Worm (Caenorhabditis elegans) whole organism, late embryonic: ENCODE data around the gene clec-161.
A peak's percentile ranks its signal among the peaks of the same experiment; 100 is the strongest.

Experiments used
- C38D4.7 ChIP-seq: fragments of 200-800 bp; sonication (Bioruptor generic); optimal IDR thresholded peaks from 2 replicates; lab custom pipeline; 2018; ENCODE audit warnings: mild to moderate bottlenecking, missing genetic modification characterization, moderate library complexity, missing compliant biosample characterization
- F13H6.1 ChIP-seq: sonication (generic microtip); optimal IDR thresholded peaks from 2 replicates; lab custom pipeline; 2016; ENCODE audit warnings: missing genetic modification characterization, missing compliant biosample characterization
- K09A11.1 ChIP-seq: sonication (generic microtip); optimal IDR thresholded peaks from 2 replicates; lab custom pipeline; 2017; ENCODE audit warnings: antibody characterized with exemption, mild to moderate bottlenecking, missing genetic modification characterization, missing compliant biosample characterization; ENCODE audit not compliant: insufficient read depth
- ceh-14 ChIP-seq: sonication (generic microtip); optimal IDR thresholded peaks from 2 replicates; lab custom pipeline; 2016; ENCODE audit warnings: missing genotype, missing genetic modification characterization, missing compliant biosample characterization
- ceh-18 ChIP-seq: sonication (generic microtip); optimal IDR thresholded peaks from 2 replicates; lab custom pipeline; 2016; ENCODE audit warnings: missing genetic modification characterization, missing compliant biosample characterization
- ceh-19 ChIP-seq: fragments of 200-800 bp; sonication (Bioruptor generic); optimal IDR thresholded peaks from 2 replicates; lab custom pipeline; 2018; ENCODE audit warnings: mild to moderate bottlenecking, missing genetic modification characterization, missing compliant biosample characterization
- ceh-31 ChIP-seq: sonication (generic microtip); optimal IDR thresholded peaks from 2 replicates; lab custom pipeline; 2016; ENCODE audit warnings: missing genetic modification characterization, missing compliant biosample characterization
- ceh-34 ChIP-seq: sonication (generic microtip); optimal IDR thresholded peaks from 2 replicates; lab custom pipeline; 2016; ENCODE audit warnings: mild to moderate bottlenecking, missing genetic modification characterization, missing compliant biosample characterization
- ceh-45 ChIP-seq: fragments of 200-800 bp; sonication (Bioruptor generic); IDR thresholded peaks from 2 replicates; pipeline ENCODE4 v1.3.6; 2022; ENCODE audit warnings: missing genetic modification reagents, missing genetic modification characterization, missing compliant biosample characterization
- ceh-48 ChIP-seq: sonication (generic microtip); optimal IDR thresholded peaks from 2 replicates; lab custom pipeline; 2016; ENCODE audit warnings: missing genetic modification characterization, inconsistent platforms, missing compliant biosample characterization
- ceh-6 ChIP-seq: fragments of 200-800 bp; sonication (Bioruptor generic); optimal IDR thresholded peaks from 2 replicates; lab custom pipeline; 2018; ENCODE audit warnings: mild to moderate bottlenecking, missing genetic modification characterization, missing compliant biosample characterization
- ceh-9 ChIP-seq: sonication (generic microtip); optimal IDR thresholded peaks from 2 replicates; lab custom pipeline; 2016; ENCODE audit warnings: mild to moderate bottlenecking, missing genetic modification characterization, inconsistent platforms, missing compliant biosample characterization
- che-1 ChIP-seq: sonication (generic microtip); optimal IDR thresholded peaks from 2 replicates; lab custom pipeline; 2016; ENCODE audit warnings: mild to moderate bottlenecking, missing genetic modification characterization, missing compliant biosample characterization
- dve-1 ChIP-seq: sonication (generic microtip); optimal IDR thresholded peaks from 2 replicates; lab custom pipeline; 2017; ENCODE audit warnings: antibody characterized with exemption, mild to moderate bottlenecking, missing genetic modification characterization, missing compliant biosample characterization
- elt-2 ChIP-seq: sonication (generic microtip); optimal IDR thresholded peaks from 2 replicates; lab custom pipeline; 2016; ENCODE audit warnings: missing genetic modification reagents, missing genetic modification characterization, missing compliant biosample characterization
- ets-4 ChIP-seq: sonication (generic microtip); optimal IDR thresholded peaks from 2 replicates; lab custom pipeline; 2016; ENCODE audit warnings: missing genetic modification characterization, missing compliant biosample characterization
- eyg-1 ChIP-seq: sonication (generic microtip); optimal IDR thresholded peaks from 2 replicates; lab custom pipeline; 2016; ENCODE audit warnings: missing genotype, missing genetic modification characterization, missing compliant biosample characterization
- fkh-10 ChIP-seq: fragments of 150-350 bp; optimal IDR thresholded peaks from 2 replicates; lab custom pipeline; 2014; ENCODE audit warnings: missing biosample characterization, missing genetic modification reagents, missing genetic modification characterization
- hlh-30 ChIP-seq: sonication (generic microtip); optimal IDR thresholded peaks from 2 replicates; lab custom pipeline; 2017; ENCODE audit warnings: antibody characterized with exemption, missing genetic modification characterization, missing compliant biosample characterization; ENCODE audit not compliant: insufficient read depth
- hlh-8 ChIP-seq: sonication (generic microtip); optimal IDR thresholded peaks from 2 replicates; lab custom pipeline; 2016; ENCODE audit warnings: missing genotype, missing genetic modification characterization, missing compliant biosample characterization
- nfya-1 ChIP-seq: sonication (generic microtip); optimal IDR thresholded peaks from 2 replicates; lab custom pipeline; 2017; ENCODE audit warnings: missing genetic modification characterization, mild to moderate bottlenecking, missing compliant biosample characterization, antibody characterized with exemption, moderate library complexity
- npax-4 ChIP-seq: sonication (generic microtip); optimal IDR thresholded peaks from 2 replicates; lab custom pipeline; 2016; ENCODE audit warnings: missing genetic modification characterization, missing compliant biosample characterization
- pat-9 ChIP-seq: fragments of 200-800 bp; sonication (Bioruptor generic); optimal IDR thresholded peaks from 2 replicates; lab custom pipeline; 2018; ENCODE audit warnings: mild to moderate bottlenecking, missing genetic modification characterization, moderate library complexity, missing compliant biosample characterization
- pha-4 ChIP-seq: fragments of 150-350 bp; optimal IDR thresholded peaks from 2 replicates; lab custom pipeline; 2018; ENCODE audit warnings: missing biosample characterization, missing genetic modification reagents, missing genetic modification characterization
- pqm-1 ChIP-seq: sonication (generic microtip); optimal IDR thresholded peaks from 2 replicates; lab custom pipeline; 2016; ENCODE audit warnings: missing genetic modification characterization, missing compliant biosample characterization
- pros-1 ChIP-seq: fragments of 150-350 bp; optimal IDR thresholded peaks from 2 replicates; lab custom pipeline; 2014; ENCODE audit warnings: missing biosample characterization, missing genetic modification reagents, missing genetic modification characterization
- ref-2 ChIP-seq: sonication (generic microtip); optimal IDR thresholded peaks from 2 replicates; lab custom pipeline; 2016; ENCODE audit warnings: missing genetic modification characterization, missing compliant biosample characterization
- rnt-1 ChIP-seq: sonication (generic microtip); optimal IDR thresholded peaks from 2 replicates; lab custom pipeline; 2016; ENCODE audit warnings: missing genetic modification characterization, missing compliant biosample characterization
- sdc-2 ChIP-seq: sonication (generic microtip); optimal IDR thresholded peaks from 2 replicates; lab custom pipeline; 2016; ENCODE audit warnings: missing genotype, missing genetic modification characterization, missing compliant biosample characterization
- sox-2 ChIP-seq: fragments of 200-800 bp; sonication (Bioruptor generic); IDR thresholded peaks from 2 replicates; pipeline ENCODE4 v1.3.6; 2022; ENCODE audit warnings: missing genetic modification reagents, missing genetic modification characterization, missing compliant biosample characterization
- sox-4 ChIP-seq: sonication (generic microtip); optimal IDR thresholded peaks from 2 replicates; lab custom pipeline; 2017; ENCODE audit warnings: mild to moderate bottlenecking, missing genetic modification characterization, inconsistent platforms, missing compliant biosample characterization
- syd-9 ChIP-seq: sonication (generic microtip); optimal IDR thresholded peaks from 2 replicates; lab custom pipeline; 2016; ENCODE audit warnings: mild to moderate bottlenecking, missing genetic modification characterization, moderate library complexity, missing compliant biosample characterization
- tbx-2 ChIP-seq: sonication (generic microtip); optimal IDR thresholded peaks from 2 replicates; lab custom pipeline; 2016; ENCODE audit warnings: missing genetic modification characterization, missing compliant biosample characterization
- unc-42 ChIP-seq: sonication (generic microtip); optimal IDR thresholded peaks from 2 replicates; lab custom pipeline; 2016; ENCODE audit warnings: missing genotype, missing genetic modification characterization, missing compliant biosample characterization
- unc-55 ChIP-seq: sonication (generic microtip); optimal IDR thresholded peaks from 2 replicates; lab custom pipeline; 2017; ENCODE audit warnings: missing biosample characterization, missing genetic modification reagents, missing genetic modification characterization
- zip-5 ChIP-seq: sonication (generic microtip); optimal IDR thresholded peaks from 2 replicates; lab custom pipeline; 2016; ENCODE audit warnings: missing genetic modification characterization, missing compliant biosample characterization

Gene clec-161

DNA sequence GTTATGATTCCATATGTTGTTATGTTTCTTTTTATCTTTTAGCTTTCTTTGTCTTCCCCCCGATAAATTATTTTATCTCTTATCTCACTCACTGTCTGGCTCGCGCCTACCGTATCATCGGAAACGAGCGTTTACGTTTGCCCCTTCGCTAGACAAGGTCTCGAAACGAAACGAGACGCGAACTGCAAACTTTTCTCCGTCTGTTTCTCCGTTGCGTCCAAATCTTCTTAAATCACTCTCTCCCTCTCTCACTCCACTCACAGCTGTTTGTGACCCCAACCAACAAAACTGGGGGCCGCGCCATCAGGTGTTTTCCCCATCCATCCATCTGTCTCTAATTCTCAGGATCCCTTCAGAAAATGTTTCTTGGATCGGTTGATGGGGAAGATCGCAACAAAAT is 11.6 kb upstream of the clec-161 start:
- no peak for TF ChIP-seq hlh-30
- TF ChIP-seq F13H6.1 (tag; lab: Kevin White, UChicago), result no peak
- TF ChIP-seq ceh-18, result peak; percentile 7

DNA sequence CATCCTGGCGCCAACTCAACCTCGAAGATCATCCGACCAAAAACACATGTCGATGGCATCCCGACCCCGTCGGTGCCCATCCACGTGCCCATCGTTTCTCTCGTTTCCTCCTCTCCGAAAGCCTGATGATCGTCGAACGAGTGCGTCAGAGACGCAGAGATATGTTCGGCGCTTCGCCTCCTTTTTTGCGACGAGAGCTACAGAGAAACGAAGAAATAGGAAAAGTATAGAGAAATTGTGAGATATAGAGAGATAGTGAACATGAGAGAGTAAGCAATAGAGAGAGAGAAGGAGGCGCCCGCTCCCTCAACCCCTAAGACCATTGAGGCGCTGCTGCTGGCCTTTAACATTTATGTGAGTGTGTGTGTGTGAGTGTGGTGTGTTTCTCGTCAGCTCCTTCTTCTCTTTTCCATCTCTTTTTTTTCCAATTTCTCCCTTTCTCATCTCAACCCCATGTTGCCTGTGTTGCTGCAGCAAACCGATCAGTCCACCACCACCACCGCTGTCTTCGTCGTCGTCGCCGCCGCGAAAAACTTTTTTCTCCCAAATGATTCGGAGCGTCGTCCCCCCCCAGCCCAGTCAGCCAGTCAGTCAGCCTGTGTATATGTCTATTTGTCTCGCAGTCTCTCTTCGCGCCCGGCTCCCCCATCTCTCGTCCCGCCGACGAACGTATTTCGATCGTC is 10.7 kb upstream of the clec-161 start, which contains the start of gene hlh-11:
TSS of gene hlh-11 (plus strand) at position 633 of the 683 bp plus-strand sequence.
- TF ChIP-seq dve-1 (tag; lab: Kevin White, UChicago) (peak; percentile 12), ceh-6 (peak; percentile 23), tbx-2 (tag; lab: Kevin White, UChicago) (peak; percentile 58), ceh-18 (peak; percentile 96), elt-2 (no peak), ets-4 (tag; lab: Kevin White, UChicago) (peak; percentile 41), F13H6.1 (tag; lab: Kevin White, UChicago) (peak; percentile 71), ceh-14 (tag; lab: Kevin White, UChicago) (peak; percentile 26), pat-9 (peak; percentile 35), ceh-9 (tag; lab: Kevin White, UChicago) (no peak), unc-42 (tag; lab: Kevin White, UChicago) (peak; percentile 59), ceh-31 (tag; lab: Kevin White, UChicago) (peak; percentile 62), syd-9 (tag; lab: Kevin White, UChicago) (peak; percentile 3), unc-55 (peak; percentile 41), K09A11.1 (tag; lab: Kevin White, UChicago) (peak; percentile 17), rnt-1 (tag; lab: Kevin White, UChicago) (peak; percentile 57), nfya-1 (tag; lab: Kevin White, UChicago) (peak; percentile 77), fkh-10 (GFP tag; lab: Kevin White, UChicago) (no peak), ref-2 (tag; lab: Kevin White, UChicago) (no peak), pqm-1 (tag; lab: Kevin White, UChicago) (no peak), sox-4 (tag; lab: Kevin White, UChicago) (peak; percentile 30), ceh-48 (tag; lab: Kevin White, UChicago) (no peak), sdc-2 (no peak), ceh-34 (tag; lab: Kevin White, UChicago) (peak; percentile 59), hlh-8 (tag; lab: Kevin White, UChicago) (peak; percentile 59), hlh-30 (peak; percentile 76), che-1 (tag; lab: Kevin White, UChicago) (no peak)

DNA sequence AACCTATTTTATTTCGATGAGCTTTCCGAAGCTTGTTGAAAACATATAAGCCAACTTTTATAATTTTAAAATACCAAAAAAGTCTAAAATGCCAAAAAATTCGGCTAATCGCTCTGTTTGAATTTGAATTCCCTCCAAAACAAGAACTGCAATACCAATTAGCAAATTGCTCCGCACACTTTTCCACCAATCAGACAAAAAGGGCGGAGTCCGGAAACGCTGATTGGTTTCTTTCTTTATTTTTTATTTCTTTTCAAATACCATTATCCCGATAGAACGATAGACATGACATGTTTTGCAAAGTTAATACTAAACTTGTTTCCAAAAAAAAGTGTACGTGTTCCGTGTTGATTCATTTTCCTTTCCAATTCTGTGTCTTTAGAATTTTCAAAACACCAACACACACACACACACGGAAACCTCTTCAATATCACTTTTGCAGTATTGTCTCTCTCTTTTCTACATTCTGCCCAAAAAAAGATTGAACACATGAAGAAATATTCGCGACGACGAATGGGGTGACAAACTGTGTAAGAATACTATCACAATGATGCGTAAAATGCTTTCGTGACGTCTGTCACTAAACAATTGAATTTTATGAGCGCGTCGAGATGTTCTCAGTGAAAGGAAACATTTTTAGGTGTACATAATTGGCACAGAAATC is 9.2 kb upstream of the clec-161 start:
- TF ChIP-seq ceh-19 (GFP tag; lab: Kevin White, UChicago), result no peak
- TF ChIP-seq nfya-1 (tag; lab: Kevin White, UChicago), result peak; percentile 52
- no peak for TF ChIP-seq syd-9 (tag; lab: Kevin White, UChicago)
- TF ChIP-seq ceh-14 (tag; lab: Kevin White, UChicago), result no peak
- TF ChIP-seq ref-2 (tag; lab: Kevin White, UChicago), result no peak
- TF ChIP-seq ceh-45, result no peak
- no peak for TF ChIP-seq eyg-1 (tag; lab: Kevin White, UChicago)
- no peak for TF ChIP-seq npax-4 (tag; lab: Kevin White, UChicago)
- TF ChIP-seq sox-2, result no peak

DNA sequence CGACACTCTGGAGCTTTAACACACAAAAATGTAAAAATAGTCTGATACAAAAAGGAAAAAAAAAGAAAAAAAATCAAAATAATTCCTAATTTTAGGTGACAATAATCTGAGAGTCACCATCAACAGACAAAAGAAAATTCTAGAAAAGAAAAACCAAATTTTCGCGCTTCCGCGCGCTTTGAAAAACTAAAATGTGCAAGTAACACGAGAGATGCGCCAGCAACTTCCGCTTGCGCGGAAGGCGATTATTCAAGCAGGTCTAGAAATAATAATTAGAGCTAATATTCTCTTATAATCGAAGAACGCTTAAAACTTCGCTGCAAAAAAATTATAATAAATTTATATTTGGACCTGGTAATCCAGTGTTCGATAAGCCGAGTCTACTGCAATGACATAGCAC is 8.4 kb upstream of the clec-161 start:
- no peak for TF ChIP-seq unc-55
- TF ChIP-seq pha-4 (tag; lab: Kevin White, UChicago), result no peak
- no peak for TF ChIP-seq pros-1 (tag; lab: Kevin White, UChicago)
- TF ChIP-seq C38D4.7 (GFP tag; lab: Kevin White, UChicago), result no peak
- TF ChIP-seq sox-4 (tag; lab: Kevin White, UChicago), result no peak
- no peak for TF ChIP-seq zip-5
- no peak for TF ChIP-seq elt-2
- no peak for TF ChIP-seq F13H6.1 (tag; lab: Kevin White, UChicago)
